Worm (Caenorhabditis elegans): ENCODE results near the gene F17E9.15.
A peak's percentile ranks its signal among the peaks of the same experiment; 100 is the strongest.

Gene F17E9.15

ce11 chrIV:8375381-8375780, 28.2 kb downstream of the F17E9.15 start:
- TF ChIP-seq rnt-1 (tag; optimal IDR thresholded peaks at IDR 0.05) (peak; percentile 82), grh-1 (GFP tag; IDR thresholded peaks at IDR 0.05) (0 out of 2 replicates have a peak, but pooled peaks have one; percentile 11), aha-1 (tag; optimal IDR thresholded peaks at IDR 0.05) (no peak), ama-1 (optimal IDR thresholded peaks at IDR 0.05) (peak; percentile 88), lin-14 (GFP tag; optimal IDR thresholded peaks at IDR 0.05) (peak; percentile 83), snpc-4 (tag; optimal IDR thresholded peaks at IDR 0.05) (peak; percentile 51), blmp-1 (tag; optimal IDR thresholded peaks at IDR 0.05) (peak; percentile 44), ztf-11 (tag; optimal IDR thresholded peaks at IDR 0.05) (peak in 1 of 2 experiments; percentile 27), fos-1 (tag; optimal IDR thresholded peaks at IDR 0.05) (peak; percentile 44), unc-86 (tag; optimal IDR thresholded peaks at IDR 0.05) (peak; percentile 25), nhr-71 (tag; optimal IDR thresholded peaks at IDR 0.05) (peak; percentile 91), snu-23 (GFP tag; optimal IDR thresholded peaks at IDR 0.05) (peak; percentile 95), dsc-1 (tag; optimal IDR thresholded peaks at IDR 0.05) (peak; percentile 83), ceh-90 (tag; optimal IDR thresholded peaks at IDR 0.05) (no peak), nhr-19 (GFP tag; conservative IDR thresholded peaks at IDR 0.05) (peak; percentile 82), C16A3.4 (tag; optimal IDR thresholded peaks at IDR 0.05) (peak; percentile 87), skn-1 (tag; optimal IDR thresholded peaks at IDR 0.05) (peak; percentile 67), hlh-17 (GFP tag; optimal IDR thresholded peaks at IDR 0.05; ENCODE audit: borderline replicate concordance) (no peak), sup-37 (GFP tag; optimal IDR thresholded peaks at IDR 0.05) (no peak), ceh-63 (GFP tag; optimal IDR thresholded peaks at IDR 0.05) (peak; percentile 37), unc-30 (tag; optimal IDR thresholded peaks at IDR 0.05) (no peak), nhr-84 (tag; optimal IDR thresholded peaks at IDR 0.05) (no peak), C04F5.9 (tag; optimal IDR thresholded peaks at IDR 0.05) (peak; percentile 6), lin-15B (tag; optimal IDR thresholded peaks at IDR 0.05) (peak; percentile 32), ceh-88 (GFP tag; IDR thresholded peaks at IDR 0.05) (peak; percentile 63), sptf-1 (tag; optimal IDR thresholded peaks at IDR 0.05) (no peak), zag-1 (tag; optimal IDR thresholded peaks at IDR 0.05) (no peak), irx-1 (tag; optimal IDR thresholded peaks at IDR 0.05) (peak; percentile 76), elt-2 (tag; optimal IDR thresholded peaks at IDR 0.05) (peak; percentile 50), ceh-82 (tag; optimal IDR thresholded peaks at IDR 0.05) (peak; percentile 48 to 88 (median 67)), C34B4.2 (tag; optimal IDR thresholded peaks at IDR 0.05) (no peak), efl-1 (optimal IDR thresholded peaks at IDR 0.05) (peak; percentile 63 to 75), efl-1 (GFP tag; optimal IDR thresholded peaks at IDR 0.05 in 1 of 2) (peak; percentile 56 to 93), nhr-47 (tag; optimal IDR thresholded peaks at IDR 0.05) (peak; percentile 85), nhr-28 (tag; optimal IDR thresholded peaks at IDR 0.05) (no peak), hlh-4 (tag; optimal IDR thresholded peaks at IDR 0.05) (no peak), swsn-7 (tag; optimal IDR thresholded peaks at IDR 0.05) (peak; percentile 88), fkh-4 (tag; optimal IDR thresholded peaks at IDR 0.05; ENCODE audit: borderline replicate concordance) (no peak), egl-13 (tag; optimal IDR thresholded peaks at IDR 0.05) (peak; percentile 55), pax-3 (tag; optimal IDR thresholded peaks at IDR 0.05) (peak; percentile 49), fkh-8 (tag; optimal IDR thresholded peaks at IDR 0.05) (peak; percentile 59), lir-3 (tag; optimal IDR thresholded peaks at IDR 0.05; ENCODE audit: poor library complexity) (peak; percentile 61), hpl-2 (GFP tag; optimal IDR thresholded peaks at IDR 0.05) (peak; percentile 76), mep-1 (tag; optimal IDR thresholded peaks at IDR 0.05) (peak; percentile 94), nhr-85 (tag) (peak; percentile 81), alr-1 (tag; optimal IDR thresholded peaks at IDR 0.05; ENCODE audit: borderline replicate concordance) (no peak), nhr-77 (tag; optimal IDR thresholded peaks at IDR 0.05) (peak; percentile 83), nhr-237 (tag; optimal IDR thresholded peaks at IDR 0.05) (peak; percentile 56), tbx-2 (tag; optimal IDR thresholded peaks at IDR 0.05) (peak; percentile 76), ets-5 (GFP tag; IDR thresholded peaks at IDR 0.05) (no peak), dpl-1 (GFP tag; optimal IDR thresholded peaks at IDR 0.05) (peak; percentile 59 to 67 (median 65)), tlp-1 (tag; optimal IDR thresholded peaks at IDR 0.05) (no peak), lin-35 (GFP tag; optimal IDR thresholded peaks at IDR 0.05) (peak; percentile 78 to 88), aly-2 (tag; optimal IDR thresholded peaks at IDR 0.05) (peak; percentile 79)

Data from whole organism, L1 larva.